Fruit fly (Drosophila melanogaster) whole organism, embryonic: Measurements from ENCODE around the gene CG31288.

Experiments used
- ATbp ChIP-seq: fragments of 200-800 bp; sonication (Bioruptor generic); optimal IDR thresholded peaks from 2 replicates; lab custom pipeline; 2017; ENCODE audit warnings: missing biosample characterization, mild to moderate bottlenecking, missing genetic modification characterization, missing genetic modification reagents
- Abd-B ChIP-seq: fragments of 200-800 bp; sonication (Bioruptor generic); optimal IDR thresholded peaks from 2 replicates; lab custom pipeline; 2018; ENCODE audit warnings: missing biosample characterization, mild to moderate bottlenecking, missing genetic modification characterization, moderate library complexity
- Adf1 ChIP-seq: fragments of 200-800 bp; sonication (Bioruptor generic); IDR thresholded peaks from 2 replicates; pipeline ENCODE4 v1.3.6; 2022; ENCODE audit warnings: missing biosample characterization, missing genetic modification characterization
- B-H1 ChIP-seq: fragments of 200-800 bp; sonication (Bioruptor generic); IDR thresholded peaks from 3 replicates; pipeline ENCODE4 v1.3.6; 2022; ENCODE audit warnings: missing biosample characterization, missing genetic modification characterization
- Bteb2 ChIP-seq: fragments of 200-800 bp; sonication (Bioruptor generic); optimal IDR thresholded peaks from 2 replicates; lab custom pipeline; 2016; ENCODE audit warnings: missing biosample characterization, missing genetic modification characterization
- CG10267 ChIP-seq: fragments of 200-800 bp; sonication (Bioruptor generic); optimal IDR thresholded peaks from 2 replicates; lab custom pipeline; 2018; ENCODE audit warnings: missing biosample characterization, mild to moderate bottlenecking, missing genetic modification characterization, moderate library complexity
- CG10366 ChIP-seq: fragments of 200-800 bp; sonication (Bioruptor generic); IDR thresholded peaks from 2 replicates; pipeline ENCODE4 v1.3.6; 2022; ENCODE audit warnings: missing biosample characterization, missing genetic modification characterization
- CG10565 ChIP-seq: fragments of 200-800 bp; sonication (Bioruptor generic); optimal IDR thresholded peaks from 3 replicates; lab custom pipeline; 2016; ENCODE audit warnings: missing biosample characterization, mild to moderate bottlenecking, missing genetic modification characterization
- CG14710 ChIP-seq: fragments of 200-800 bp; sonication (Bioruptor generic); optimal IDR thresholded peaks from 3 replicates; lab custom pipeline; 2019; ENCODE audit warnings: missing biosample characterization, mild to moderate bottlenecking, missing genetic modification characterization, moderate library complexity
- CG15269 ChIP-seq: fragments of 200-800 bp; sonication (Bioruptor generic); optimal IDR thresholded peaks from 2 replicates; lab custom pipeline; 2018; ENCODE audit warnings: missing biosample characterization, mild to moderate bottlenecking, missing genetic modification characterization, moderate library complexity
- CG15479 ChIP-seq: fragments of 200-800 bp; sonication (Bioruptor generic); optimal IDR thresholded peaks from 3 replicates; lab custom pipeline; 2019; ENCODE audit warnings: missing biosample characterization, mild to moderate bottlenecking, missing genetic modification characterization, moderate library complexity
- CG16813 ChIP-seq: fragments of 200-800 bp; sonication (Bioruptor generic); IDR thresholded peaks from 3 replicates; pipeline ENCODE4 v1.3.6; 2022; ENCODE audit warnings: missing biosample characterization, missing genetic modification characterization; ENCODE audit not compliant: partially characterized antibody
- CG17186 ChIP-seq: fragments of 200-800 bp; sonication (Bioruptor generic); optimal IDR thresholded peaks from 3 replicates; lab custom pipeline; 2017; ENCODE audit warnings: missing biosample characterization, missing genetic modification reagents, missing genetic modification characterization
- CG17328 ChIP-seq: fragments of 200-800 bp; sonication (Bioruptor generic); IDR thresholded peaks from 2 replicates; pipeline ENCODE4 v1.3.6; 2022; ENCODE audit warnings: missing biosample characterization, missing genetic modification characterization
- CG18011 ChIP-seq: fragments of 200-800 bp; sonication (Bioruptor generic); optimal IDR thresholded peaks from 2 replicates; lab custom pipeline; 2017; ENCODE audit warnings: missing biosample characterization, missing genetic modification characterization, mild to moderate bottlenecking, moderate library complexity, missing genotype
- CG18476 ChIP-seq: fragments of 200-800 bp; sonication (Bioruptor generic); optimal IDR thresholded peaks from 2 replicates; lab custom pipeline; 2016; ENCODE audit warnings: missing biosample characterization, mild to moderate bottlenecking, missing genetic modification characterization
- CG30020 ChIP-seq: fragments of 200-800 bp; optimal IDR thresholded peaks from 2 replicates; lab custom pipeline; 2019; ENCODE audit warnings: missing biosample characterization, mild to moderate bottlenecking, missing genetic modification characterization, moderate library complexity
- CG31441 ChIP-seq: fragments of 200-800 bp; sonication (Bioruptor generic); IDR thresholded peaks from 2 replicates; pipeline ENCODE4 v1.3.6; 2022; ENCODE audit warnings: missing biosample characterization, missing genetic modification characterization
- CG3281 ChIP-seq: fragments of 200-800 bp; sonication (Bioruptor generic); optimal IDR thresholded peaks from 3 replicates; lab custom pipeline; 2017; ENCODE audit warnings: missing biosample characterization, mild to moderate bottlenecking, missing genetic modification characterization
- CG3847 ChIP-seq: fragments of 200-800 bp; sonication (Bioruptor generic); IDR thresholded peaks from 2 replicates; pipeline ENCODE4 v1.3.6; 2022; ENCODE audit warnings: missing biosample characterization, missing genetic modification characterization
- CG4854 ChIP-seq: fragments of 200-800 bp; sonication (Bioruptor generic); optimal IDR thresholded peaks from 2 replicates; lab custom pipeline; 2016; ENCODE audit warnings: missing biosample characterization, missing genetic modification characterization, inconsistent platforms
- CG5953 ChIP-seq: fragments of 200-800 bp; sonication (Bioruptor generic); IDR thresholded peaks from 2 replicates; pipeline ENCODE4 v1.3.6; 2022; ENCODE audit warnings: missing biosample characterization, missing genetic modification characterization
- CG9797 ChIP-seq: fragments of 200-800 bp; sonication (Bioruptor generic); optimal IDR thresholded peaks from 3 replicates; lab custom pipeline; 2018; ENCODE audit warnings: missing biosample characterization, mild to moderate bottlenecking, missing genetic modification characterization
- CG9932 ChIP-seq: fragments of 200-800 bp; sonication (Bioruptor generic); IDR thresholded peaks from 2 replicates; pipeline ENCODE4 v1.3.6; 2022; ENCODE audit warnings: missing biosample characterization, missing genetic modification characterization
- E2f1 ChIP-seq: fragments of 200-800 bp; sonication (Bioruptor generic); IDR thresholded peaks from 2 replicates; pipeline ENCODE4 v1.3.6; 2022; ENCODE audit warnings: missing biosample characterization, missing genetic modification characterization
- Fer2 ChIP-seq: fragments of 200-800 bp; sonication (Bioruptor generic); optimal IDR thresholded peaks from 2 replicates; lab custom pipeline; 2018; ENCODE audit warnings: missing biosample characterization, mild to moderate bottlenecking, missing genetic modification characterization, moderate library complexity
- HLHmδ ChIP-seq: fragments of 200-800 bp; sonication (Bioruptor generic); optimal IDR thresholded peaks from 2 replicates; lab custom pipeline; 2018; ENCODE audit warnings: missing biosample characterization, mild to moderate bottlenecking, missing genetic modification characterization, moderate library complexity
- Meics ChIP-seq: fragments of 200-800 bp; sonication (Bioruptor generic); optimal IDR thresholded peaks from 2 replicates; lab custom pipeline; 2017; ENCODE audit warnings: missing biosample characterization, mild to moderate bottlenecking, missing genetic modification characterization
- Neu2 ChIP-seq: fragments of 200-800 bp; sonication (Bioruptor generic); optimal IDR thresholded peaks from 3 replicates; lab custom pipeline; 2016; ENCODE audit warnings: missing biosample characterization, missing genetic modification characterization, borderline replicate concordance
- Nf-YC ChIP-seq: fragments of 200-800 bp; optimal IDR thresholded peaks from 3 replicates; lab custom pipeline; 2019; ENCODE audit warnings: missing biosample characterization, mild to moderate bottlenecking, missing genetic modification characterization, moderate library complexity
- Opbp ChIP-seq: fragments of 200-800 bp; sonication (Bioruptor generic); IDR thresholded peaks from 3 replicates; pipeline ENCODE4 v1.3.6; 2022; ENCODE audit warnings: missing biosample characterization, missing genetic modification characterization; ENCODE audit not compliant: partially characterized antibody
- Scr ChIP-seq: fragments of 200-800 bp; sonication (Bioruptor generic); IDR thresholded peaks from 2 replicates; pipeline ENCODE4 v1.3.6; 2022; ENCODE audit warnings: missing biosample characterization, missing genetic modification characterization; ENCODE audit not compliant: partially characterized antibody
- Usf ChIP-seq: fragments of 200-800 bp; sonication (Bioruptor generic); optimal IDR thresholded peaks from 2 replicates; lab custom pipeline; 2017; ENCODE audit warnings: missing genotype, missing biosample characterization, missing genetic modification characterization
- ac ChIP-seq: fragments of 200-800 bp; sonication (Bioruptor generic); optimal IDR thresholded peaks from 3 replicates; lab custom pipeline; 2017; ENCODE audit warnings: missing biosample characterization, mild to moderate bottlenecking, missing genetic modification characterization
- amos ChIP-seq: fragments of 200-800 bp; sonication (Bioruptor generic); IDR thresholded peaks from 2 replicates; pipeline ENCODE4 v1.3.6; 2022; ENCODE audit warnings: missing biosample characterization, missing genetic modification characterization; ENCODE audit not compliant: partially characterized antibody
- corto ChIP-seq: fragments of 200-800 bp; sonication (Bioruptor generic); optimal IDR thresholded peaks from 2 replicates; lab custom pipeline; 2016; ENCODE audit warnings: missing biosample characterization, mild to moderate bottlenecking, missing genetic modification characterization, moderate library complexity
- crp ChIP-seq, 2 experiments: fragments of 200-800 bp; sonication (Bioruptor generic); optimal IDR thresholded peaks; 2 replicates in 1 of 2; 3 replicates in 1 of 2; lab custom pipeline; 2017; ENCODE audit warnings: missing biosample characterization in 2 of 2, missing genetic modification characterization in 2 of 2, mild to moderate bottlenecking in 1 of 2, moderate library complexity in 1 of 2
- cwo ChIP-seq: fragments of 200-800 bp; sonication (Bioruptor generic); optimal IDR thresholded peaks from 3 replicates; lab custom pipeline; 2017; ENCODE audit warnings: missing biosample characterization, missing genetic modification characterization, mild to moderate bottlenecking, moderate library complexity, missing genetic modification reagents
- ken ChIP-seq: fragments of 200-800 bp; sonication (Bioruptor generic); IDR thresholded peaks from 3 replicates; pipeline ENCODE4 v1.3.6; 2022; ENCODE audit warnings: missing biosample characterization, missing genetic modification characterization
- p53 ChIP-seq: fragments of 200-800 bp; sonication (Bioruptor generic); optimal IDR thresholded peaks from 2 replicates; lab custom pipeline; 2016; ENCODE audit warnings: missing biosample characterization, missing genetic modification characterization
- prd ChIP-seq, 3 experiments: fragments of >200 bp in 2 of 3; fragments of 200-800 bp in 1 of 3; sonication (Bioruptor generic) in 1 of 3; optimal IDR thresholded peaks in 2 of 3; IDR thresholded peaks in 1 of 3; 2 replicates in 2 of 3; 3 replicates in 1 of 3; pipeline versions ENCODE4 v1.3.6 to Lab custom; 2017 to 2022; ENCODE audit warnings: missing biosample characterization in 1 of 3, missing genetic modification characterization in 1 of 3
- pzg ChIP-seq: fragments of 200-800 bp; sonication (Bioruptor generic); optimal IDR thresholded peaks from 3 replicates; lab custom pipeline; 2018; ENCODE audit warnings: missing biosample characterization, mild to moderate bottlenecking, missing genetic modification characterization, moderate library complexity
- row ChIP-seq: fragments of 200-800 bp; sonication (Bioruptor generic); IDR thresholded peaks from 3 replicates; pipeline ENCODE4 v1.3.6; 2022; ENCODE audit warnings: missing biosample characterization, missing genetic modification characterization
- sens-2 ChIP-seq: fragments of 200-800 bp; sonication (Bioruptor generic); IDR thresholded peaks from 2 replicates; pipeline ENCODE4 v1.3.6; 2022; ENCODE audit warnings: missing biosample characterization, missing genetic modification characterization
- seq ChIP-seq: fragments of 200-800 bp; sonication (Bioruptor generic); IDR thresholded peaks from 2 replicates; pipeline ENCODE4 v1.3.6; 2022; ENCODE audit warnings: missing biosample characterization, missing genetic modification characterization
- ssp ChIP-seq: fragments of 200-800 bp; sonication (Bioruptor generic); IDR thresholded peaks from 2 replicates; pipeline ENCODE4 v1.3.6; 2022; ENCODE audit warnings: missing biosample characterization, missing genetic modification characterization
- zfh2 ChIP-seq: fragments of 200-800 bp; sonication (Bioruptor generic); optimal IDR thresholded peaks from 2 replicates; lab custom pipeline; 2016; ENCODE audit warnings: missing biosample characterization, missing genetic modification characterization

CG31288 gene

dm6 chr3R:25249145-25250141, 49.9 kb downstream of the CG31288 start, which contains the start of gene Nup358 (continued):
- TF ChIP-seq CG3847 (GFP tag; lab: Robert Waterston, UW) (no peak), CG9797 (GFP tag; lab: Kevin White, UChicago) (peak; percentile 8), pzg (GFP tag; lab: Kevin White, UChicago) (peak; percentile 72), ssp (no peak), CG10366 (GFP tag; lab: Robert Waterston, UW) (no peak), B-H1 (GFP tag; lab: Robert Waterston, UW) (no peak), CG17328 (GFP tag; lab: Robert Waterston, UW) (no peak), CG15269 (no peak), E2f1 (GFP tag; lab: Robert Waterston, UW) (0 out of 2 replicates have a peak, but pooled peaks have one; percentile 19), CG4854 (GFP tag; lab: Kevin White, UChicago) (no peak), CG15479 (GFP tag; lab: Kevin White, UChicago) (peak; percentile 70), seq (GFP tag; lab: Robert Waterston, UW) (no peak), crp (GFP tag; optimal IDR thresholded peaks at IDR 0.05; lab: Kevin White, UChicago) (no peak), zfh2 (no peak), CG30020 (tag; lab: Kevin White, UChicago) (peak; percentile 35), CG18476 (GFP tag; lab: Kevin White, UChicago) (no peak), CG17186 (GFP tag; lab: Kevin White, UChicago) (peak; percentile 58), CG31441 (no peak), CG16813 (GFP tag; lab: Robert Waterston, UW) (peak; percentile 98), Bteb2 (GFP tag; lab: Kevin White, UChicago) (no peak), CG14710 (tag; lab: Kevin White, UChicago) (peak; percentile 55), row (peak; percentile 64), Opbp (GFP tag; lab: Robert Waterston, UW) (peak; percentile 99), Fer2 (tag; lab: Kevin White, UChicago) (no peak), ac (GFP tag; lab: Kevin White, UChicago) (no peak), CG3281 (GFP tag; lab: Kevin White, UChicago) (no peak), CG18011 (GFP tag; lab: Kevin White, UChicago) (no peak), CG5953 (GFP tag; lab: Robert Waterston, UW) (no peak), cwo (no peak), ATbp (no peak), amos (GFP tag; lab: Robert Waterston, UW) (peak; percentile 99), Scr (peak; percentile 98), Meics (GFP tag; lab: Kevin White, UChicago) (no peak), CG9932 (peak; percentile 64), Adf1 (GFP tag; lab: Robert Waterston, UW) (peak; percentile 5; the same call in 1 of the 2 replicates), HLHmδ (GFP tag; lab: Kevin White, UChicago) (no peak), prd (optimal IDR thresholded peaks at IDR 0.05; lab: Kevin White, UChicago) (no peak), prd (GFP tag; IDR thresholded peaks at IDR 0.05; lab: Robert Waterston, UW) (no peak), p53 (GFP tag; lab: Kevin White, UChicago) (no peak), ken (GFP tag; lab: Robert Waterston, UW) (no peak), Neu2 (GFP tag; lab: Kevin White, UChicago) (no peak), CG10565 (GFP tag; lab: Kevin White, UChicago) (no peak), CG10267 (tag; lab: Kevin White, UChicago) (peak; percentile 61), Usf (GFP tag; lab: Kevin White, UChicago) (no peak), Abd-B (GFP tag; lab: Kevin White, UChicago) (peak; percentile 14), sens-2 (GFP tag; lab: Robert Waterston, UW) (no peak), Nf-YC (tag; lab: Kevin White, UChicago) (peak; percentile 11), corto (GFP tag; lab: Kevin White, UChicago) (peak; percentile 16)
